Fruit fly (Drosophila melanogaster) whole organism, prepupa: ENCODE data around the gene CG14223.

Source experiments
- CG10669 ChIP-seq: fragments of 200-800 bp; sonication (Bioruptor generic); optimal IDR thresholded peaks from 3 replicates; lab custom pipeline; 2018; ENCODE audit warnings: missing biosample characterization, mild to moderate bottlenecking, missing genetic modification characterization, moderate library complexity
- CG11762 ChIP-seq: fragments of 200-800 bp; sonication (Bioruptor generic); optimal IDR thresholded peaks from 3 replicates; lab custom pipeline; 2016; ENCODE audit warnings: missing biosample characterization, missing genetic modification characterization; ENCODE audit not compliant: insufficient read depth
- CG11902 ChIP-seq: fragments of 200-800 bp; sonication (Bioruptor generic); optimal IDR thresholded peaks from 3 replicates; lab custom pipeline; 2016; ENCODE audit warnings: missing biosample characterization, missing genetic modification characterization
- CG15336 ChIP-seq: fragments of 200-800 bp; sonication (Bioruptor generic); IDR thresholded peaks from 2 replicates; pipeline ENCODE4 v1.3.6; 2022; ENCODE audit warnings: missing biosample characterization, missing genetic modification characterization
- CG1621 ChIP-seq: fragments of 200-800 bp; sonication (Bioruptor generic); optimal IDR thresholded peaks from 3 replicates; lab custom pipeline; 2018; ENCODE audit warnings: missing biosample characterization, mild to moderate bottlenecking, missing genetic modification characterization
- CG3032 ChIP-seq: fragments of 200-800 bp; optimal IDR thresholded peaks from 2 replicates; lab custom pipeline; 2019; ENCODE audit warnings: missing biosample characterization, mild to moderate bottlenecking, missing genetic modification characterization, moderate library complexity
- CG31627 ChIP-seq: fragments of 200-800 bp; sonication (Bioruptor generic); optimal IDR thresholded peaks from 3 replicates; lab custom pipeline; 2016; ENCODE audit warnings: missing biosample characterization, missing genetic modification characterization
- CG34406 ChIP-seq: fragments of 200-800 bp; sonication (Bioruptor generic); optimal IDR thresholded peaks from 3 replicates; lab custom pipeline; 2016; ENCODE audit warnings: missing biosample characterization, missing genetic modification characterization
- CG6163 ChIP-seq: fragments of 200-800 bp; sonication (Bioruptor generic); IDR thresholded peaks from 3 replicates; pipeline ENCODE4 v1.3.6; 2022; ENCODE audit warnings: missing biosample characterization, missing genetic modification characterization
- CG6276 ChIP-seq: fragments of 200-800 bp; sonication (Bioruptor generic); optimal IDR thresholded peaks from 2 replicates; lab custom pipeline; 2017; ENCODE audit warnings: missing biosample characterization, mild to moderate bottlenecking, missing genetic modification characterization
- CG6792 ChIP-seq: fragments of 200-800 bp; sonication (Bioruptor generic); optimal IDR thresholded peaks from 3 replicates; lab custom pipeline; 2016; ENCODE audit warnings: missing biosample characterization, missing genetic modification characterization
- CG6808 ChIP-seq: fragments of 200-800 bp; sonication (Bioruptor generic); optimal IDR thresholded peaks from 3 replicates; lab custom pipeline; 2017; ENCODE audit warnings: missing biosample characterization, missing genetic modification characterization, mild to moderate bottlenecking, moderate library complexity, missing genetic modification reagents
- CG7368 ChIP-seq: fragments of 200-800 bp; sonication (Bioruptor generic); optimal IDR thresholded peaks from 3 replicates; lab custom pipeline; 2016; ENCODE audit warnings: missing biosample characterization, missing genetic modification characterization
- CG8119 ChIP-seq: fragments of 200-800 bp; sonication (Bioruptor generic); IDR thresholded peaks from 3 replicates; pipeline ENCODE4 v1.3.6; 2022; ENCODE audit warnings: missing biosample characterization, missing genetic modification characterization
- CG9139 ChIP-seq: fragments of 200-800 bp; sonication (Bioruptor generic); optimal IDR thresholded peaks from 3 replicates; lab custom pipeline; 2017; ENCODE audit warnings: missing biosample characterization, mild to moderate bottlenecking, missing genetic modification characterization
- Eip78C ChIP-seq: fragments of 200-800 bp; sonication (Bioruptor generic); peaks from one replicate; lab custom pipeline; 2016; ENCODE audit warnings: missing biosample characterization, missing genetic modification characterization
- Eip93F ChIP-seq: fragments of 200-800 bp; sonication (Bioruptor generic); optimal IDR thresholded peaks from 2 replicates; lab custom pipeline; 2016; ENCODE audit warnings: missing biosample characterization, mild to moderate bottlenecking, missing genetic modification characterization
- Ets96B ChIP-seq: fragments of 200-800 bp; optimal IDR thresholded peaks from 2 replicates; lab custom pipeline; 2019; ENCODE audit warnings: missing biosample characterization, mild to moderate bottlenecking, missing genetic modification characterization, moderate library complexity
- Gug ChIP-seq: fragments of 200-800 bp; sonication (Bioruptor generic); IDR thresholded peaks from 2 replicates; pipeline ENCODE4 v1.3.6; 2022; ENCODE audit warnings: missing biosample characterization, missing genetic modification characterization
- Hr38 ChIP-seq: sonication (Bioruptor generic); optimal IDR thresholded peaks from 2 replicates; lab custom pipeline; 2016; ENCODE audit warnings: missing biosample characterization, missing genetic modification characterization
- Hr39 ChIP-seq: fragments of 200-800 bp; sonication (Bioruptor generic); optimal IDR thresholded peaks from 2 replicates; lab custom pipeline; 2016; ENCODE audit warnings: missing biosample characterization, missing genetic modification characterization
- Hr4 ChIP-seq: fragments of 200-800 bp; sonication (Bioruptor generic); optimal IDR thresholded peaks from 3 replicates; lab custom pipeline; 2016; ENCODE audit warnings: missing biosample characterization, missing genetic modification characterization
- Met ChIP-seq: fragments of 200-800 bp; sonication (Bioruptor generic); optimal IDR thresholded peaks from 3 replicates; lab custom pipeline; 2016; ENCODE audit warnings: missing biosample characterization, missing genetic modification characterization
- Smox ChIP-seq: fragments of 200-800 bp; sonication (Bioruptor generic); optimal IDR thresholded peaks from 3 replicates; lab custom pipeline; 2016; ENCODE audit warnings: missing biosample characterization, missing genetic modification characterization
- Sox102F ChIP-seq: fragments of 200-800 bp; sonication (Bioruptor generic); optimal IDR thresholded peaks from 2 replicates; lab custom pipeline; 2016; ENCODE audit warnings: missing biosample characterization, mild to moderate bottlenecking, missing genetic modification characterization
- Sox14 ChIP-seq: fragments of 200-800 bp; sonication (Bioruptor generic); optimal IDR thresholded peaks from 3 replicates; lab custom pipeline; 2016; ENCODE audit warnings: missing biosample characterization, missing genetic modification characterization
- Sox15 ChIP-seq: fragments of 200-800 bp; sonication (Bioruptor generic); optimal IDR thresholded peaks from 3 replicates; lab custom pipeline; 2016; ENCODE audit warnings: missing biosample characterization, missing genetic modification characterization
- achi ChIP-seq: fragments of 200-800 bp; sonication (Bioruptor generic); optimal IDR thresholded peaks from 3 replicates; lab custom pipeline; 2016; ENCODE audit warnings: missing biosample characterization, missing genetic modification characterization
- cyc ChIP-seq: fragments of 200-800 bp; sonication (Bioruptor generic); optimal IDR thresholded peaks from 3 replicates; lab custom pipeline; 2016; ENCODE audit warnings: missing biosample characterization, missing genetic modification characterization
- dac ChIP-seq: fragments of 200-800 bp; sonication (Bioruptor generic); optimal IDR thresholded peaks from 2 replicates; lab custom pipeline; 2017; ENCODE audit warnings: missing biosample characterization, mild to moderate bottlenecking, missing genetic modification characterization
- dsx ChIP-seq: fragments of 200-800 bp; optimal IDR thresholded peaks from 3 replicates; lab custom pipeline; 2019; ENCODE audit warnings: missing biosample characterization, mild to moderate bottlenecking, missing genetic modification characterization, moderate library complexity; ENCODE audit not compliant: poor library complexity, severe bottlenecking
- eg ChIP-seq: fragments of 200-800 bp; sonication (Bioruptor generic); IDR thresholded peaks from 3 replicates; pipeline ENCODE4 v1.3.6; 2022; ENCODE audit warnings: missing biosample characterization, missing genetic modification characterization
- esn ChIP-seq: fragments of 200-800 bp; sonication (Bioruptor generic); optimal IDR thresholded peaks from 2 replicates; lab custom pipeline; 2016; ENCODE audit warnings: missing biosample characterization, mild to moderate bottlenecking, missing genetic modification characterization, moderate library complexity
- fd59A ChIP-seq: fragments of 200-800 bp; sonication (Bioruptor generic); optimal IDR thresholded peaks from 2 replicates; lab custom pipeline; 2017; ENCODE audit warnings: missing biosample characterization, mild to moderate bottlenecking, missing genetic modification characterization, missing genetic modification reagents
- fd85E ChIP-seq: fragments of 200-800 bp; sonication (Bioruptor generic); optimal IDR thresholded peaks from 3 replicates; lab custom pipeline; 2016; ENCODE audit warnings: missing biosample characterization, missing genetic modification characterization
- fkh ChIP-seq: fragments of 200-800 bp; sonication (Bioruptor generic); optimal IDR thresholded peaks from 3 replicates; lab custom pipeline; 2017; ENCODE audit warnings: missing biosample characterization, mild to moderate bottlenecking, missing genetic modification characterization, moderate library complexity
- lz ChIP-seq: fragments of 200-800 bp; sonication (Bioruptor generic); optimal IDR thresholded peaks from 3 replicates; lab custom pipeline; 2016; ENCODE audit warnings: missing biosample characterization, missing genetic modification characterization
- net ChIP-seq: fragments of 200-800 bp; sonication (Bioruptor generic); optimal IDR thresholded peaks from 3 replicates; lab custom pipeline; 2016; ENCODE audit warnings: missing biosample characterization, missing genetic modification characterization
- pdm3 ChIP-seq: fragments of 200-800 bp; sonication (Bioruptor generic); optimal IDR thresholded peaks from 3 replicates; lab custom pipeline; 2016; ENCODE audit warnings: missing biosample characterization, missing genetic modification characterization
- ss ChIP-seq, 2 experiments: fragments of 200-800 bp; sonication (Bioruptor generic); optimal IDR thresholded peaks; 2 replicates in 1 of 2; 3 replicates in 1 of 2; lab custom pipeline; 2017 to 2018; ENCODE audit warnings: mild to moderate bottlenecking in 2 of 2, missing biosample characterization in 2 of 2, missing genetic modification characterization in 2 of 2, moderate library complexity in 1 of 2
- topi ChIP-seq: fragments of 200-800 bp; sonication (Bioruptor generic); optimal IDR thresholded peaks from 3 replicates; lab custom pipeline; 2016; ENCODE audit warnings: missing biosample characterization, missing genetic modification characterization
- vri ChIP-seq: fragments of 200-800 bp; sonication (Bioruptor generic); optimal IDR thresholded peaks from 3 replicates; lab custom pipeline; 2016; ENCODE audit warnings: missing biosample characterization, mild to moderate bottlenecking, missing genetic modification characterization

CG14223 gene

DNA sequence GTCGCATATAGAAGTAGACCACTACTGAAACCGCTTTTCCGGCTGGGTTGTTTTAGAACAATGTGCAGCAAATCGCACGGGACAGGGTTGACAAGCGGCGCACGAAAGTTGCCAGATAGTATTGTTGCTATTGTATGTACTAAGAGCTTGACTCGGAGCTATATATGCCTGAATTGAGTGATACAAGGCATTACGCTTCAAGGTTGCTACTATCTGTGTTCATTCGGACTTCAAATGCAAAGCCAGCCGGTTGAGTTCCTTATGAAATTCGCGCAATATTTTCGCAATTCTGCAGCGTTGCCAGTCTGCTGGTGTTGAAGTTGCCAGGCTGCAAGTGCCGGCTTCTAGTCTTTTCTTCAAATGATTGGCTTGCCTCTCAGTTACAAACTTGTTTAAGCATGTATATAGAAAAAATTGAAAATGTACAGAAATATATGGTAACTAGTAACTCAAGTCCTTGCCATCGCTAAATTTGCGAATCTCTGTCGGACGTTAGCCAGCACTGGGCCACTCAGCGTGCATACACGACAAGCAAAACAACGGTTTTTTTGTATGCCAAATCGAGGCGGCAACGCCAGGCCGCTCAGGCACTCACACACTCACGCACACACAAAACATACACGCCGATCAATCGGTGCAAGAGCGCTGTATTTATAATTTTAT is 11.9 kb downstream of the CG14223 start, which contains the start of the genes Ranbp21 and Elys (continued):
- TF ChIP-seq CG6808 (GFP tag; lab: Kevin White, UChicago) (no peak), esn (peak; percentile 58), lz (GFP tag; lab: Kevin White, UChicago) (peak; percentile 68), Hr38 (GFP tag; lab: Kevin White, UChicago) (no peak), CG6792 (no peak), Eip93F (GFP tag; lab: Kevin White, UChicago) (no peak), CG31627 (peak; percentile 74), CG11902 (GFP tag; lab: Kevin White, UChicago) (no peak), CG7368 (GFP tag; lab: Kevin White, UChicago) (no peak)

DNA sequence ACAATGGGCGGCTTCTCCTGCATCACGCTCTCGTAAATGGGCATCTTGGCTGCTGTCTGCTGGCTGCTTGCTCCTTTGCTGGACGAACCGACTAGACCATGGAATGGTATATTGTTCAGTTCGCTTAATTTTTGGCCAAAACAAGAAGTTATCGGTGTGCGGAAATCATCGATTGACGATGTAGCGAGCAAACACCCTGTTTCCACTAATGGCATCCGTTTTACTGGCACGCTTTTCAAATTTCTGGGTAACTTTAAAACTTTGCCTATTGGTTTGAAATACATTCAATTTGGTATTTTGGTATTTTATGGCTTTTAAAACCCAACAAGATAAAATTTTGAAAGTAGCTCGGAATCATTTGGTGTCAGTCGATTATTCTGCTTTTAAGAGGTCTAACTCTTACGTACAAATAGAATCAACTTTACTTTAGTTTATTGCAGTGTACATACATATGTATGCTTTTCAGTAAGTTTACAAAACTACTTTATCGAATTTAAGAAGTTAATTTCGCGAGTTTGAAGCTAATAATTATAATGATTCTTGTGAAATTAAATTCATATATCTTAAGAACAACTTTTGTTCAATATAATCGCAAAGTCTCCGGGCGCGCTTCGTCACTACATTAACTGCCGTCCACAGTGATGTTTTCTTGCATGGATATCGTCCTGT is 17.8 kb downstream of the CG14223 start, which contains the start of gene Arp10:
Gene Arp10 (minus strand): TSS at position 304 of the 669 bp plus-strand sequence.
- TF ChIP-seq Ets96B (tag; lab: Kevin White, UChicago) (peak; percentile 7), CG9139 (no peak), Eip78C (peak; percentile 55), Hr4 (GFP tag; lab: Kevin White, UChicago) (peak; percentile 30), Sox102F (GFP tag; lab: Kevin White, UChicago) (no peak), CG7368 (GFP tag; lab: Kevin White, UChicago) (no peak), CG3032 (peak; percentile 12), CG34406 (no peak), topi (GFP tag; lab: Kevin White, UChicago) (peak; percentile 5), achi (GFP tag; lab: Kevin White, UChicago) (peak; percentile 28), Smox (GFP tag; lab: Kevin White, UChicago) (no peak), esn (peak; percentile 17), CG31627 (peak; percentile 26), ss (GFP tag; optimal IDR thresholded peaks at IDR 0.05; lab: Kevin White, UChicago) (no peak)
- TF ChIP-seq, all 60 proteins: peak for 8

DNA sequence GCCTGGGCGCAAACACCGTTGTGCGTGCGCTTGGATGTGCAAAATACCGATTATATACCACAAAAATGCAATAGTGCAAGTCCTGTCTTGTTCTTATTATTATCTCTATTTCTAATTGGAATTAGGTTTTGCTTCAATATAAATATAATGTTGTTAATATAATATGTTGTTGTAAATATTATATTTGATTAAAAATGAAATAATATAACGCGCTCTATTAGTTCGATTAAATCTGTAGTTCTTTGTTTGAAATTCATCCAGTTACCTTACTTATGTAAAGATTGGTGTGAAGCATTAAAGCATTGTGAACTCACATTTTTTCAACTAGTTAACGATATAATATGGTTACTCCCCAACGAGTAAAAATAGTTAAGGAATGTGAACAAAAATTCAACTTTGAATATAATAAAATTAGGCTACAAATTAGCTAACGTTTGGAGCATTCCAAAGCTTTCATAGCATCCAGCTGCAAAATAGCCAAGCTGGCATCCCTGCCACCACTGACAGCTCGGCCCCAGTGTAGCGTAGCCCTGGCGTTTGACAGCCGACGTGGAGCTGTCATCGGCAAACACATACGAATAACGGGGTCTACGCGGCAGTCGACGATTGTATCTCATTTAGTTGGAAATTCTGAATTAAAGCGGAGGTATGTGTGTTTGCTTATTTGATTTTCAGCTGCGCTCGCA is 20.8 kb downstream of the CG14223 start, which contains the start of the genes CG12237 and Sec61gamma:
Gene CG12237 (minus strand): TSS at position 51 of the 686 bp plus-strand sequence.
Gene Sec61gamma (plus strand): TSS at position 509 of the 686 bp plus-strand sequence.
- TF ChIP-seq Ets96B (tag; lab: Kevin White, UChicago) = no peak
- no peak for TF ChIP-seq fkh
- no peak for TF ChIP-seq Eip93F (GFP tag; lab: Kevin White, UChicago)
- TF ChIP-seq lz (GFP tag; lab: Kevin White, UChicago) = no peak
- TF ChIP-seq topi (GFP tag; lab: Kevin White, UChicago) = no peak
- no peak for TF ChIP-seq Hr39
- TF ChIP-seq Eip78C = peak; percentile 68
- no peak for TF ChIP-seq fd85E
- no peak for TF ChIP-seq dac (GFP tag; lab: Kevin White, UChicago)
- peak; percentile 34; the same call in 1 of the 3 replicates for TF ChIP-seq CG6163 (GFP tag; lab: Robert Waterston, UW)
- no peak for TF ChIP-seq CG10669 (GFP tag; lab: Kevin White, UChicago)
- no peak for TF ChIP-seq CG7368 (GFP tag; lab: Kevin White, UChicago)
- peak; percentile 21 for TF ChIP-seq CG31627
- no peak for TF ChIP-seq pdm3 (GFP tag; lab: Kevin White, UChicago)
- no peak for TF ChIP-seq cyc (GFP tag; lab: Kevin White, UChicago)
- TF ChIP-seq CG15336 (GFP tag; lab: Robert Waterston, UW) = no peak
- no peak for TF ChIP-seq vri (GFP tag; lab: Kevin White, UChicago)
- TF ChIP-seq net (GFP tag; lab: Kevin White, UChicago) = no peak
- no peak for TF ChIP-seq Sox15 (GFP tag; lab: Kevin White, UChicago)
- no peak for TF ChIP-seq CG34406
- TF ChIP-seq CG11762 = no peak
- TF ChIP-seq Smox (GFP tag; lab: Kevin White, UChicago) = no peak
- TF ChIP-seq eg = 0 out of 3 replicates have a peak, but pooled peaks have one; percentile 8
- TF ChIP-seq fd59A = no peak
- TF ChIP-seq Hr4 (GFP tag; lab: Kevin White, UChicago) = no peak
- TF ChIP-seq CG1621 (tag; lab: Kevin White, UChicago) = peak; percentile 3
- TF ChIP-seq Gug (GFP tag; lab: Robert Waterston, UW) = no peak
- TF ChIP-seq Sox14 = peak; percentile 61
- TF ChIP-seq esn = no peak
- TF ChIP-seq CG8119 = no peak
- no peak for TF ChIP-seq CG11902 (GFP tag; lab: Kevin White, UChicago)
- no peak for TF ChIP-seq dsx
- no peak for TF ChIP-seq Met (GFP tag; lab: Kevin White, UChicago)
- TF ChIP-seq CG3032 = no peak
- no peak for TF ChIP-seq CG6276 (GFP tag; lab: Kevin White, UChicago)
